Worm (Caenorhabditis elegans) whole organism, early embryonic: Measurements from ENCODE around the gene frk-1.

Experiments
- F13C5.2 ChIP-seq: sonication (generic microtip); optimal IDR thresholded peaks from 2 replicates; lab custom pipeline; 2017; ENCODE audit warnings: mild to moderate bottlenecking, missing genetic modification characterization, inconsistent platforms, missing compliant biosample characterization
- aly-1 ChIP-seq: sonication (generic microtip); optimal IDR thresholded peaks from 2 replicates; lab custom pipeline; 2016; ENCODE audit warnings: missing genetic modification characterization, missing compliant biosample characterization
- ama-1 ChIP-seq: fragments of 150-350 bp; optimal IDR thresholded peaks from 2 replicates; lab custom pipeline; 2014
- ceh-13 ChIP-seq: fragments of 200-800 bp; sonication (Bioruptor generic); optimal IDR thresholded peaks from 2 replicates; lab custom pipeline; 2018; ENCODE audit warnings: mild to moderate bottlenecking, missing genetic modification characterization, missing compliant biosample characterization
- ceh-36 ChIP-seq: sonication (generic microtip); optimal IDR thresholded peaks from 2 replicates; lab custom pipeline; 2016; ENCODE audit warnings: missing genetic modification characterization, inconsistent platforms, missing compliant biosample characterization
- ets-7 ChIP-seq: sonication (generic microtip); optimal IDR thresholded peaks from 2 replicates; lab custom pipeline; 2016; ENCODE audit warnings: missing genotype, missing genetic modification characterization, missing compliant biosample characterization
- flt-1 ChIP-seq: fragments of 200-800 bp; sonication (Bioruptor generic); IDR thresholded peaks from 2 replicates; pipeline ENCODE4 v1.3.6; 2022; ENCODE audit warnings: missing genetic modification characterization, missing compliant biosample characterization
- hmg-4 ChIP-seq: fragments of 200-800 bp; sonication (Bioruptor generic); optimal IDR thresholded peaks from 2 replicates; lab custom pipeline; 2018; ENCODE audit warnings: mild to moderate bottlenecking, missing genetic modification characterization, missing compliant biosample characterization
- hnd-1 ChIP-seq: sonication (generic microtip); optimal IDR thresholded peaks from 2 replicates; lab custom pipeline; 2016; ENCODE audit warnings: missing genetic modification characterization, missing compliant biosample characterization
- pes-1 ChIP-seq: fragments of 200-800 bp; sonication (Bioruptor generic); IDR thresholded peaks from 2 replicates; pipeline ENCODE4 v1.3.6; 2022; ENCODE audit warnings: missing genetic modification reagents, missing genetic modification characterization, missing compliant biosample characterization
- sea-1 ChIP-seq: fragments of 200-800 bp; sonication (Bioruptor generic); conservative IDR thresholded peaks from 2 replicates; pipeline ENCODE4 v1.3.6; 2022; ENCODE audit warnings: missing genetic modification characterization, missing compliant biosample characterization
- tbx-11 ChIP-seq: fragments of 200-800 bp; sonication (Bioruptor generic); IDR thresholded peaks from 2 replicates; pipeline ENCODE4 v1.3.6; 2022; ENCODE audit warnings: missing genetic modification characterization, missing compliant biosample characterization
- tbx-37 ChIP-seq: fragments of 200-800 bp; sonication (Bioruptor generic); conservative IDR thresholded peaks from 2 replicates; pipeline ENCODE4 v1.3.6; 2022; ENCODE audit warnings: missing genetic modification reagents, missing genetic modification characterization, missing compliant biosample characterization
- tra-4 ChIP-seq: sonication (generic microtip); optimal IDR thresholded peaks from 2 replicates; lab custom pipeline; 2017; ENCODE audit warnings: missing genetic modification characterization, missing compliant biosample characterization

- TF ChIP-seq ceh-36 (tag; lab: Kevin White, UChicago), result no peak
- no peak for TF ChIP-seq hnd-1 (tag; lab: Kevin White, UChicago)
- TF ChIP-seq hmg-4 (GFP tag; lab: Kevin White, UChicago), result no peak
- TF ChIP-seq pes-1 (GFP tag; lab: Robert Waterston, UW), result no peak
- TF ChIP-seq ama-1 (lab: Kevin White, UChicago), result no peak
- no peak for TF ChIP-seq aly-1 (tag; lab: Kevin White, UChicago)
- TF ChIP-seq ets-7, result no peak
- TF ChIP-seq tbx-11 (GFP tag; lab: Robert Waterston, UW), result no peak
- no peak for TF ChIP-seq F13C5.2 (tag; lab: Kevin White, UChicago)
- no peak for TF ChIP-seq tbx-37 (GFP tag; lab: Robert Waterston, UW)
- TF ChIP-seq flt-1 (GFP tag; lab: Robert Waterston, UW), result no peak
- no peak for TF ChIP-seq sea-1
- TF ChIP-seq tra-4 (tag; lab: Kevin White, UChicago), result no peak
- TF ChIP-seq ceh-13, result no peak
These were observed 9.9 kb upstream of the frk-1 start, which contains the start of gene F44D12.6 for ce11 chrIV:10033053-10033452.
